Fruit fly (Drosophila melanogaster) Kc167 (cell line): Measurements from ENCODE around the gene sofe.

ENCODE experiments used
- Myc ChIP-seq: fragments of >200 bp; optimal IDR thresholded peaks from 2 replicates; lab custom pipeline; 2017; ENCODE audit warnings: missing external identifiers
- Sin3A ChIP-seq: fragments of >200 bp; optimal IDR thresholded peaks from 2 replicates; lab custom pipeline; 2018; ENCODE audit warnings: missing external identifiers
- h ChIP-seq: fragments of >200 bp; optimal IDR thresholded peaks from 3 replicates; lab custom pipeline; 2018; ENCODE audit warnings: missing external identifiers
- insv ChIP-seq: fragments of >200 bp; optimal IDR thresholded peaks from 3 replicates; lab custom pipeline; 2018; ENCODE audit warnings: missing external identifiers
- psq ChIP-seq: fragments of >200 bp; optimal IDR thresholded peaks from 2 replicates; lab custom pipeline; 2017; ENCODE audit warnings: missing external identifiers
- ttk ChIP-seq: sonication (Bioruptor generic); optimal IDR thresholded peaks from 2 replicates; lab custom pipeline; 2017; ENCODE audit warnings: missing external identifiers

DNA sequence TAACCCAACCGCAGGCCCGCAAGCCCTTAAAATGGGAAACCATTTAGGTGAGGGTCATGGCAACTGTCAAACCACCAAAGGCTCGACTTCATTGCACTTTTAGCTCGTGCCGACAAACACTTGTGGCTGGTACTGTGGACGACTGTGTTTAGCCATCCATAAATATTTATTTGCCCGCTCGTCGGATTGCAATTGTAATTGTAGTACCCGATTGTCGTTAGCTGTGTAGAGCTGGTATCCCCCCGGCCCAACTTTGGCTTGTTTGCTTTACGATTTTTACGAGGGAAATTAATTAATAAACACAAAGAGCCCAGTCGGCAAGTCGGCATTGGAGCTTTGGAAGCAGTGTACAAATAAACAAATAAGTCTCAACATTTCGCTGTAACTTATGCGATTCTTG is 12.0 kb downstream of the sofe start:
- TF ChIP-seq Sin3A (lab: Kevin White, UChicago) (no peak), h (lab: Kevin White, UChicago) (no peak), ttk (lab: Kevin White, UChicago) (no peak), Myc (lab: Kevin White, UChicago) (no peak), psq (lab: Kevin White, UChicago) (no peak), insv (lab: Kevin White, UChicago) (no peak)
